Worm (Caenorhabditis elegans): ENCODE results near the gene F09F7.6.

- TF ChIP-seq unc-39 (tag; optimal IDR thresholded peaks at IDR 0.05) (no peak), ztf-11 (tag; optimal IDR thresholded peaks at IDR 0.05) (no peak), elt-3 (tag; optimal IDR thresholded peaks at IDR 0.05) (no peak), ZK546.5 (tag; optimal IDR thresholded peaks at IDR 0.05) (no peak), nhr-21 (tag; optimal IDR thresholded peaks at IDR 0.05) (no peak), alr-1 (tag; optimal IDR thresholded peaks at IDR 0.05) (no peak), ama-1 (optimal IDR thresholded peaks at IDR 0.05) (peak; percentile 79), nhr-77 (tag; optimal IDR thresholded peaks at IDR 0.05) (no peak), ztf-1 (GFP tag; conservative IDR thresholded peaks at IDR 0.05) (no peak), mbf-1 (tag; optimal IDR thresholded peaks at IDR 0.05) (no peak), aly-2 (tag; optimal IDR thresholded peaks at IDR 0.05) (no peak), nhr-12 (tag; optimal IDR thresholded peaks at IDR 0.05) (no peak), nhr-10 (tag; optimal IDR thresholded peaks at IDR 0.05) (no peak), sma-9 (GFP tag; optimal IDR thresholded peaks at IDR 0.05) (no peak), sma-9 (tag; optimal IDR thresholded peaks at IDR 0.05) (no peak)
Observed at ce11 chrIII:5550844-5551243, 1.1 kb downstream of the F09F7.6 start.
